Fruit fly (Drosophila melanogaster) whole organism, larva: ENCODE data around the gene CG31145.

Experiments
- noc ChIP-seq: fragments of 200-800 bp; sonication (Bioruptor generic); optimal IDR thresholded peaks from 3 replicates; lab custom pipeline; 2019; ENCODE audit warnings: missing biosample characterization, mild to moderate bottlenecking, missing genetic modification characterization, moderate library complexity

The CG31145 gene

DNA sequence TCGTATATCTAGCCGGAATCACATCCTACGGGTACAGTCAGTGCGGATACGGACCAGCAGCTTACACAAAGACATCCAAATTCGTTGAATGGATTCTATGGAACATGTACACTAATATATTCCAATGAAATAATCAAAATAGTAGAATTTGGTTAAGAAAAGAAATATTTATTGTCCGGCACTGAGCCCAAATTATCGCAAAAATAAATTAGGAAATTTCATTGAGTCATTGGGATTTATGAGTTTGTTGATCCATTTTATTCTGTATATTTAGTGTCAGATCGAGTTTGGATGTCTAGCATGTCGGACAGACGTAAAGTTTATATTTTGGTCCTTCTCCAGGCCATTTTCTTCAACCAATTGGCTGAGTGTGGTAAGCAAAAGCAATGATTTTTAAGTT, 14.3 kb upstream of the CG31145 start, which contains the start of gene CG18754:
Gene CG18754, plus strand, starts transcription at position 301 of the 400 bp plus-strand sequence.
- TF ChIP-seq noc (tag; lab: Kevin White, UChicago), result no peak

DNA sequence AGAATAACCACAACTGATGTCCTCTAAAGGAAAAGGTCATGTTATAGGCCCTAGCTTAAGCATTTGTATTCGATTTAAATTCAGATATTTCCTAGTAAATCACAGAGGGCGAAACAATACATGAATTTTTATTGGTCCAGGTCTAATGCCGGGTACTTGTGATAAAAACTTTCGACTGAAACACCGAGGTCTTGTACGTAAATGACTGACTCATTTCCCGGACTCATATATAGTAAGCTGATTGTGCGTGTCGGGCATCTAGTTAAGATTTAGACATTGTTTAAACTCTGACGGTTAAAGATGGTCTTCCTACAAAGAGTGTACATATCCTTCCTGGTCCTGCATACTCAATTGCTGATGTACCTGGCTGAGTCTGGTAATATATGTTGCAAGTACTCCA, 12.7 kb upstream of the CG31145 start, which contains the start of gene CG16710:
Gene CG16710, plus strand, starts transcription at position 301 of the 400 bp plus-strand sequence.
- no peak for TF ChIP-seq noc (tag; lab: Kevin White, UChicago)

DNA sequence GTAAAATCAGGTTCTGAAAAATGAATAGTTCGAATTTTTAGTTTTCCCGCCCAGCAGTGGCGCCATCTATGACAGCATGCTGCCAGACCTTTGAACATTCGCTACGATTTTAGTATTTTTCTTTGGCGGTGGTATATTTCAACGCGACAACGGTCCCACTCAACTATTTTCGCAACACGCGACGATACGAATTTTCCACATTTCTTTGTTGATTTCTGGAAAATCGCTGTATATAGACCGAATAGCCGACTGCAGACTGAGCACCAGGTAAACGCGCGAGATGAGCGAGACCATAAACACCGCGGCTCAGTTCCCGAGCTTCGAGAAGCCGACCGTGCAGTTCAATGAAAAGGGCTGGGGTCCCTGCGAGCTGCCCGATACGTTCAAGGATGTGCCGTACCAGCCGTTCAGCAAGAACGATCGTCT, 10.5 kb upstream of the CG31145 start, which contains the start of gene eIF3d1:
Gene eIF3d1, plus strand, starts transcription at position 129 of the 426 bp plus-strand sequence.
- TF ChIP-seq noc (tag; lab: Kevin White, UChicago), result peak; percentile 18

DNA sequence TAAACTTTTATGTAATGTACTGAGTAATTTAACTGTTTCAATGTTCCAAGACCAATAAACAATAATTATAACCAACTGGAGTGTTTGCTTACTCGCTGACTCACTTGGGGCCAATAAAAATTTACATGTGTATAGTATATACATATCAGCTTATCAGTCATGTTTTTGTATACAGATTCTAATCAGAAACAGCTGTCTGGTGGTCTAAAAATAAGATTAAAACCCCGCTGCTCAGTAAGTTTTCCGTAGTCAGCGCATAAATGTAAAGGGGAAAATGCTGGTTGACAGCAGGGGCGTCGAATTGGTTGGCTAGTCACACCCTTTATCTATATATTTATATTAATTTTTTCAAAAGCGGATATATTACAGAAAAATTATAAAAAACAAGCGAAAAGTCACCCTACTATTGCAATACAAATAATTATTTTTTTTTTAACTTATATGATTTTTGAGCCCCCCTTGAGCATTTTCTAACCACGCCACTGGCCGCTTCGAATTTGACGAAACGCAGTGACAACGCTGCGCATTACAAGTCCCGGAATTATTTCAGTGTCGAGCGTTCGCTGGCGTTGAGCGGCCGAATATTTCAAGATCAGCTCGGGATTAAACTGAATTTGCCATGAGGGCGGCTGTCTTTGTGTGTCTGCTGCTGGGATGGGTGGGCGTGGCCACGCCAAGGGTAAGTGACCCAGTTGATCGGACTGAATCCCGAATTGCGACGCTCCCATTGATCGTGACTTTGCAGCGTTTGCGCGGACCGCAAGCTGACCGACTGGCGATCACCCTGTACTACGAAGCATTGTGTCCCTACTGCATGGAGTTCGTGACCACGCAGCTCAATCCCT, 9.1 kb upstream of the CG31145 start, which contains the start of gene GILT2:
Gene GILT2, plus strand, starts transcription at position 547 of the 845 bp plus-strand sequence.
- peak; percentile 89 for TF ChIP-seq noc (tag; lab: Kevin White, UChicago)

DNA sequence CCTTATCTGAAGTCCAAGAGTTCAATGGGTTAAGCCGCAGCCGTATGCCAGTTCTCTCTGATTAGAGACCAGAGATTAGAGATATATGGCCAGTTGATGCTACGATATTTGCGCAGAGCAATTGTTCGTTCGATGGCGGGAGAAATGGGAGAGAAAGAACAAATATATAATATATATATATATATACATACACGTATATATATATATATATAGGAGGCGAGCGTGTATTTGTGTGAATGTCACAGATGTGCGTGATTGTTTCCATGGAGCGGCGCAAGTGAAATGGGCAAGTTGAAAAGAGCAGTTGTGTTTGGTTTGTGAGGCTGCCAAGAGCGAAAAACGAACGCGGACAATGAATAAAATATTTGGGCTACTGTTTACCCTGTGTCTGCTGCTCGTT, 7.6 kb upstream of the CG31145 start, which contains the start of gene GILT3:
Gene GILT3, plus strand, starts transcription at position 301 of the 400 bp plus-strand sequence.
- TF ChIP-seq noc (tag; lab: Kevin White, UChicago), result no peak

DNA sequence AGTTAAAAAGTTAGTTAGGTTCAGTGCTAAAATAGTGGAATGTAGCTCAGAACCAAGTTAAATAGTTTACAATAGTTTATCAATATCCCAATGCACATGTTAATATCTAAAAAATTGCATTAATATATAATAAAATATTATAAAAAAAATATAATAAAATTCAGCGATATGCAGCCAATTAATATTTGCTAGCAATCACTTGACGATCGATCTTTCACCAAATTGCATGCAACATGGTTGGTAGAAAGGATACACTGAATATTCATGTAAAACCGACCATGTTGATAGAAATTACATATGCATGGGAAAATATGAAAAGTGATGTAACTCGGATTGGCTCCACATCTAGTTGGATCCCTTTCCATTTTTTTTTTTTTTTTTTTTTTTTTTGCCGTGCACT, 6.2 kb upstream of the CG31145 start:
- no peak for TF ChIP-seq noc (tag; lab: Kevin White, UChicago)

DNA sequence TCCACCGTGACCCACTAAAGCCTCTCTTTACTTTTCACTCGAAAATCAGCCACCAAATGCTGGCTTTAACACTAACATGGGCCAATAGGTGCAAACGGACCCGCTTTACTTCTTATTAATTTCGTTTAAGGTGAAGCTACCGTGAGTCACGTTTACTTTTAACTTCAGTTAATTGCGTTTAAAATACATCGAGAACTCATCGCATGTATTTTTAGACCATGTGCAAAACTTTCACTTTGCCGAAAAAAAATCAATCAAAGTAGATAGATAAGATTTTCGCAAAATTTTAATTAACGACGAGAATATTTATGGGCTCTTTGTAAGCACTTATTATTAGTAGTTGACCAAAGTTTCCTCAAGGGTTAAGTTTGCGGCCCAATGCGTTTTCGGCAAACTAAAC, 4.9 kb upstream of the CG31145 start:
- no peak for TF ChIP-seq noc (tag; lab: Kevin White, UChicago)

DNA sequence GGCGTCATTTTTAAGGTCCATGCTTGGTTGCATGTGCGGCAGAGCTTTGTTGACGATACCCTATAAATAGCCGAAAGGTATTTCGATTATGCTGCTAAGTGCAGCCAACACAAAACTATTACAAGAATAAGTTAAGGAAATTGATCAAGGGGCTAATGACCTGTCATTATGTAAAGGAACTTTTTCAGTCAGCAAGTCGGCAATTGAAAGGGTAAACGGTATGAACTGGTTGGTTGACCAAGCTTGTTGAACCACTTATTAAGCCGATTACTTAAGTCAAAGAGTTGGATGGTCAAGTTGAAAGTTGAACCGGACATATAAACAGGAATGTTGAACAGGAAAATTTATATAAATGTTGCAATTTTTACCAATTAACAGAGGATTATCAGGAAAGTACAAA, 3.6 kb upstream of the CG31145 start:
- TF ChIP-seq noc (tag; lab: Kevin White, UChicago), result no peak

DNA sequence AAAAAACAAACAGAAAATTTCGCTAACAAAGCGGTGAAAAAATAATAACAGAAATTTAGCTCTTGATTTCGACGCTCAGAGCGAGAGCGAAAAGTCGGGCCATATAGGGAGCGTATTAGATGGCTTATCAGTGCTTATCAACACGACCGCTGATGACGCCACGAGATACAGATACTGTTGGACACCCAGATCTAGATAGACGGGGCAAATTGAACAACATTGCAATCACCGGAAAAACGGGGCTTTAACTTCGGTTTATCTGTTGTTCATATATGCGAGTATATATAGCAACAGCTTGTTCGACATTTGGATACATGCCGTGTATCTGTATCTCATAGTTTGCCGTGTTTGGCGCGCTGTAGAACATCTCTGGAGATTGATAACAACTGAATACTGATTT, 876 bp downstream of the CG31145 start:
- peak; percentile 9 for TF ChIP-seq noc (tag; lab: Kevin White, UChicago)

DNA sequence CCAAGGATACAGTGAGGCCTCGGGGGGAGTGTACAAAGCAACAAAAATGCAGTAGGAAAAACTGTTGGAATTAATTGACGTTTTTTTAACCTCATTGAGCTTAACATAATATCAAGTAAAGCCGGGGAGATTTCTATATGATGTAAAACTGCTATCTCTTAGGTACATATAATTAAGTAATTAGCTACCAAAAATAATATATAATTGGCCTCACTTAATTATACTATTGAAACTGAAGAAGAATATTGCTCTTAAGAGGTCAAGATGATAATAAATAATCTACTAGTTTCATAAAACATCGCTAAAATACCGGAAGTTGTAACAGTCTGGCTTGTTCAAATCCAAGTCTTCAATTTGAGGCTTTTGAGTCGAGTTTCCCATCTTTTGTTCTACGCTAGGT, 2.0 kb downstream of the CG31145 start:
- no peak for TF ChIP-seq noc (tag; lab: Kevin White, UChicago)

DNA sequence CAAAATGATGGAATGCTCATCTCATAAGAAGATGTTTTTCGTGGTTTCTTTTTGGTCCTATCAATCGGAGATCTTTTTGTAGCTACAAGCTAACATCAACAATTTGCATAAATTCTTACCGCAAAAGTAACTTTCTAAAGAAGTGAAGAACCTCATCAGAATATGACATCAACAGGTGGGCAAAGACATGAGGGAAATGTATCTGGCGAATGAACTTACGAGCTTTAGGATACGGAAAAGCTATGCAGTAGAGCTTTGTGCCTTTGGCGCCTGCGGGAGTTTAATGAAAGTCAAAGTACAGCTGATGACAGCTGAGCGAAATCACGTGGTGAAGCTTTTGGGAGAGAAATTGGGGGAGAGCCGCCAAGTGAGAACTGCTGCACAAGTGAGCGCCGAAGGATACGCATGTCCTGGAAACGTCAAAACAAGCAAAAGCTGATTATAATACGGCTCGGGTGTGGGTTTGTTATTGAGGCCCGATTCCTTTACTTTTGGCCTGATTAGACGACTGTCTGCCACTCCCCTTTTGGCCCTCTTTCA, 2.7 kb downstream of the CG31145 start:
- no peak for TF ChIP-seq noc (tag; lab: Kevin White, UChicago)

DNA sequence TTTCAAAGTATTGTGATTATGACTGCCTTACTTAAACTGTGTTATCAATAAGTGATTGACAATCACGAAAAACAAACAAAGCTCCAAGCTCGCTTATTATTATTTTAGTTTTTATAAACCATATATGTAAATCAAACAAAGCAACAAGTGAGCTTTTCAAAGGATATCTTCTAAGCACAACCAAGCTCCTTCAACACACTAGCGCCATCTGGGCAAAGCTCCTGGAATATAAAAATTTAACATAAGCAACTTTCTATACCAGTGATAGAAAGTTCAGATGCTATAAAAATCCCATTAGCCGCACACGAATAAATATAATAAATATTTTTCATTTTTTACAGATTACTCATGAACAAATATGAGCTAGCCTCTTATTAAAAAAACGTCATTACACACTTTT, 5.0 kb downstream of the CG31145 start:
- TF ChIP-seq noc (tag; lab: Kevin White, UChicago), result no peak

DNA sequence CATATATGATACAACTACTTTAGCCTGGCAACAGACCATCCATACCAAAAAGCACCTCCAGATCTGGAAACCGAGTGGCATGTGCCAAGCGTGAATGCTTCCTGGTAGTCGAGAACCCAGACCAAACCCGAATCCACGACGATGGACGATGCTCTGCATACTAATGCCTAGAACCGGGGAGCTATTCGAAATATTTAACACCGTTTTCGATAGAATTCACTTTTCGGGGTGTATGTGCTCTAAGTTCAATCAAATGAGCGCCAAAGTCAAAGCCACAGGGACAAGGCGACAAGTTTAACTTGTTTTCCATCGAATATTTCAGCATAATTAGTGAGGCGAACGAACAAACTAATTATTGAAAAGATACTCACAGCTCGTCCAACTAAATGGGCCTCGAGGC, 6.7 kb downstream of the CG31145 start:
- TF ChIP-seq noc (tag; lab: Kevin White, UChicago), result no peak

DNA sequence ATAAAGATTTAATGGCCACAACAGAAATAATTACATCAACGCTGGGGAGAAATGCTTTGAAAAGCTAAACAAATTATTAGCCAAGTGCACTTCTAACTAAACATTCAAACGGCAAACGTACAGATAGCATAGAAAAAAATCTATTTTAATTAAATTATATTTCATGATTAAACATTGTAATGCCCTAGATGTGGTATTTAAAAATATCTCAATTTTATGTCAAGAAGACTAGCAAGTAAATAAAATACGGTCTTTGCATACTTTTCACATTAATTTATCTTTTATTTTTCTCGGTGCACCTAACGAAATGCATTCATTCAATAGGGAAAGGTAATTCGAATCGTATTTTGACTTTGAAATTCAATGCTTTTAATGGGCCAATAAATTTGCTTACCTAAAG, 9.9 kb downstream of the CG31145 start:
- no peak for TF ChIP-seq noc (tag; lab: Kevin White, UChicago)

DNA sequence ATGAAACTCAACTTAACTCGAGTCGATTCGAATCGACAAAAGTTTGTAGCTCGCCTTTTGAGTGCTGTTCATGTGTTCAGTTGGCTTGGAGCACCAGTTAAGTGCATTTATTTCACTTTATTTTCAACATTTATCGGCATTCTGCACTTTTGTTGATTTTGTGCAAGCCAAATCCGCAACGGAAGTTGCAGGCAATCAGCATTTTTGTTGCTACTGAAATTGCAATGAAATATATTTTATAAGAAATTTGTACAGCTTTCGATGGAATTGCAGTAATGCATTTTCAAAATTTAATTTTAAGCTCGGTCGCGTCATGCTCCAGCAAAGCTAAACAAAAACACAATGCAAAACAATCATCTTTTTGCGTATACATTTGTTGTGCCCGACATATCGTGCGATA, 10.5 kb downstream of the CG31145 start:
- TF ChIP-seq noc (tag; lab: Kevin White, UChicago), result no peak
